Fruit fly (Drosophila melanogaster) whole organism, embryonic: ENCODE data around the gene Sec24CD.

Source experiments
- BEAF-32 ChIP-seq: fragments of 200-800 bp; sonication (Bioruptor generic); optimal IDR thresholded peaks from 3 replicates; lab custom pipeline; 2017; ENCODE audit warnings: missing biosample characterization, missing genetic modification characterization, mild to moderate bottlenecking, moderate library complexity, missing genetic modification reagents
- CG10147 ChIP-seq: fragments of 200-800 bp; sonication (Bioruptor generic); optimal IDR thresholded peaks from 2 replicates; lab custom pipeline; 2019; ENCODE audit warnings: missing biosample characterization, mild to moderate bottlenecking, missing genetic modification characterization, moderate library complexity
- CG11398 ChIP-seq: fragments of 200-800 bp; sonication (Bioruptor generic); optimal IDR thresholded peaks from 2 replicates; lab custom pipeline; 2016; ENCODE audit warnings: missing biosample characterization, missing genetic modification characterization
- CG11560 ChIP-seq: fragments of 200-800 bp; sonication (Bioruptor generic); IDR thresholded peaks from 3 replicates; pipeline ENCODE4 v1.3.6; 2022; ENCODE audit warnings: missing biosample characterization, missing genetic modification characterization
- CG12236 ChIP-seq: fragments of 200-800 bp; sonication (Bioruptor generic); optimal IDR thresholded peaks from 2 replicates; lab custom pipeline; 2016; ENCODE audit warnings: missing biosample characterization, missing genetic modification characterization
- CG1233 ChIP-seq: fragments of 200-800 bp; sonication (Bioruptor generic); optimal IDR thresholded peaks from 4 replicates; lab custom pipeline; 2018; ENCODE audit warnings: missing biosample characterization, mild to moderate bottlenecking, missing genetic modification characterization
- CG15479 ChIP-seq: fragments of 200-800 bp; sonication (Bioruptor generic); optimal IDR thresholded peaks from 3 replicates; lab custom pipeline; 2019; ENCODE audit warnings: missing biosample characterization, mild to moderate bottlenecking, missing genetic modification characterization, moderate library complexity
- CG17612 ChIP-seq: fragments of 200-800 bp; sonication (Bioruptor generic); IDR thresholded peaks from 2 replicates; pipeline ENCODE4 v1.3.6; 2022; ENCODE audit warnings: missing biosample characterization, missing genetic modification characterization
- CG1792 ChIP-seq: fragments of 200-800 bp; sonication (Bioruptor generic); optimal IDR thresholded peaks from 2 replicates; lab custom pipeline; 2016; ENCODE audit warnings: missing biosample characterization, missing genetic modification characterization
- CG2116 ChIP-seq: fragments of 200-800 bp; sonication (Bioruptor generic); optimal IDR thresholded peaks from 3 replicates; lab custom pipeline; 2018; ENCODE audit warnings: missing biosample characterization, mild to moderate bottlenecking, missing genetic modification characterization
- CG31224 ChIP-seq: fragments of 200-800 bp; sonication (Bioruptor generic); IDR thresholded peaks from 2 replicates; pipeline ENCODE4 v1.3.6; 2022; ENCODE audit warnings: missing biosample characterization, missing genetic modification characterization
- CG32532 ChIP-seq: fragments of 200-800 bp; sonication (Bioruptor generic); IDR thresholded peaks from 2 replicates; pipeline ENCODE4 v1.3.6; 2022; ENCODE audit warnings: missing biosample characterization, missing genetic modification characterization
- CG32772 ChIP-seq: fragments of 200-800 bp; sonication (Bioruptor generic); IDR thresholded peaks from 2 replicates; pipeline ENCODE4 v1.3.6; 2022; ENCODE audit warnings: missing biosample characterization, missing genetic modification characterization
- CG4328 ChIP-seq: fragments of 200-800 bp; sonication (Bioruptor generic); optimal IDR thresholded peaks from 3 replicates; lab custom pipeline; 2017; ENCODE audit warnings: missing biosample characterization, missing genetic modification reagents, missing genetic modification characterization
- CG4424 ChIP-seq: fragments of 200-800 bp; sonication (Bioruptor generic); optimal IDR thresholded peaks from 3 replicates; lab custom pipeline; 2016; ENCODE audit warnings: missing biosample characterization, missing genetic modification characterization
- CG4707 ChIP-seq: fragments of 200-800 bp; sonication (Bioruptor generic); optimal IDR thresholded peaks from 2 replicates; lab custom pipeline; 2018; ENCODE audit warnings: missing biosample characterization, mild to moderate bottlenecking, missing genetic modification characterization, moderate library complexity
- CG5953 ChIP-seq: fragments of 200-800 bp; sonication (Bioruptor generic); IDR thresholded peaks from 2 replicates; pipeline ENCODE4 v1.3.6; 2022; ENCODE audit warnings: missing biosample characterization, missing genetic modification characterization
- CG6683 ChIP-seq: fragments of 200-800 bp; sonication (Bioruptor generic); optimal IDR thresholded peaks from 2 replicates; lab custom pipeline; 2017; ENCODE audit warnings: missing biosample characterization, mild to moderate bottlenecking, missing genetic modification characterization, missing genetic modification reagents
- CG7928 ChIP-seq: fragments of 200-800 bp; sonication (Bioruptor generic); optimal IDR thresholded peaks from 2 replicates; lab custom pipeline; 2017; ENCODE audit warnings: missing biosample characterization, mild to moderate bottlenecking, missing genetic modification characterization
- CG8089 ChIP-seq: fragments of 200-800 bp; sonication (Bioruptor generic); optimal IDR thresholded peaks from 3 replicates; lab custom pipeline; 2016; ENCODE audit warnings: missing biosample characterization, missing genetic modification characterization
- CG8290 ChIP-seq, 3 experiments: fragments of 200-800 bp; sonication (Bioruptor generic); optimal IDR thresholded peaks; 2 replicates each; lab custom pipeline; 2016 to 2019; ENCODE audit warnings: missing biosample characterization in 3 of 3, missing genetic modification characterization in 3 of 3, mild to moderate bottlenecking in 2 of 3, moderate library complexity in 1 of 3
- CG8944 ChIP-seq: fragments of 200-800 bp; sonication (Bioruptor generic); optimal IDR thresholded peaks from 3 replicates; lab custom pipeline; 2016; ENCODE audit warnings: missing biosample characterization, missing genetic modification characterization
- Camta ChIP-seq: fragments of 200-800 bp; sonication (Bioruptor generic); optimal IDR thresholded peaks from 2 replicates; lab custom pipeline; 2016; ENCODE audit warnings: missing biosample characterization, missing genetic modification characterization
- CkIIα-i1 ChIP-seq: fragments of 200-800 bp; sonication (Bioruptor generic); IDR thresholded peaks from 2 replicates; pipeline ENCODE4 v1.3.6; 2022; ENCODE audit warnings: missing biosample characterization, missing genetic modification characterization
- Meics ChIP-seq: fragments of 200-800 bp; sonication (Bioruptor generic); optimal IDR thresholded peaks from 2 replicates; lab custom pipeline; 2017; ENCODE audit warnings: missing biosample characterization, mild to moderate bottlenecking, missing genetic modification characterization
- Spps ChIP-seq: fragments of 200-800 bp; sonication (Bioruptor generic); optimal IDR thresholded peaks from 2 replicates; lab custom pipeline; 2018; ENCODE audit warnings: missing biosample characterization, mild to moderate bottlenecking, missing genetic modification characterization
- ab ChIP-seq: fragments of 200-800 bp; sonication (Bioruptor generic); optimal IDR thresholded peaks from 2 replicates; lab custom pipeline; 2016; ENCODE audit warnings: missing biosample characterization, missing genetic modification characterization
- ara ChIP-seq: fragments of 200-800 bp; sonication (Bioruptor generic); IDR thresholded peaks from 2 replicates; pipeline ENCODE4 v1.3.6; 2022; ENCODE audit warnings: missing biosample characterization, missing genetic modification characterization
- chm ChIP-seq: fragments of 200-800 bp; sonication (Bioruptor generic); IDR thresholded peaks from 2 replicates; pipeline ENCODE4 v1.3.6; 2022; ENCODE audit warnings: missing biosample characterization, missing genetic modification characterization
- croc ChIP-seq: fragments of 200-800 bp; sonication (Bioruptor generic); conservative IDR thresholded peaks from 3 replicates; pipeline ENCODE4 v1.3.6; 2022; ENCODE audit warnings: missing biosample characterization, missing genetic modification characterization
- da ChIP-seq: fragments of 200-800 bp; sonication (Bioruptor generic); optimal IDR thresholded peaks from 2 replicates; lab custom pipeline; 2016; ENCODE audit warnings: missing biosample characterization, missing genetic modification characterization
- dan ChIP-seq: fragments of 200-800 bp; sonication (Bioruptor generic); IDR thresholded peaks from 2 replicates; pipeline ENCODE4 v1.3.6; 2022; ENCODE audit warnings: missing biosample characterization, missing genetic modification characterization
- dati ChIP-seq: fragments of 200-800 bp; sonication (Bioruptor generic); IDR thresholded peaks from 2 replicates; pipeline ENCODE4 v1.3.6; 2022; ENCODE audit warnings: missing biosample characterization, missing genetic modification characterization
- en ChIP-seq: fragments of 200-800 bp; sonication (Bioruptor generic); optimal IDR thresholded peaks from 2 replicates; lab custom pipeline; 2016; ENCODE audit warnings: missing biosample characterization, missing genetic modification characterization
- fd102C ChIP-seq: fragments of 200-800 bp; sonication (Bioruptor generic); optimal IDR thresholded peaks from 2 replicates; lab custom pipeline; 2018; ENCODE audit warnings: missing biosample characterization, mild to moderate bottlenecking, missing genetic modification characterization, moderate library complexity
- gsb-n ChIP-seq: fragments of 200-800 bp; sonication (Bioruptor generic); optimal IDR thresholded peaks from 3 replicates; lab custom pipeline; 2018; ENCODE audit warnings: missing biosample characterization, mild to moderate bottlenecking, missing genetic modification characterization
- inv ChIP-seq: fragments of 200-800 bp; sonication (Bioruptor generic); IDR thresholded peaks from 2 replicates; pipeline ENCODE4 v1.3.6; 2022; ENCODE audit warnings: missing biosample characterization, missing genetic modification characterization; ENCODE audit not compliant: partially characterized antibody
- jigr1 ChIP-seq: fragments of 200-800 bp; sonication (Bioruptor generic); IDR thresholded peaks from 3 replicates; pipeline ENCODE4 v1.3.6; 2022; ENCODE audit warnings: missing biosample characterization, missing genetic modification characterization
- jing ChIP-seq: fragments of 200-800 bp; sonication (Bioruptor generic); optimal IDR thresholded peaks from 2 replicates; lab custom pipeline; 2018; ENCODE audit warnings: missing biosample characterization, mild to moderate bottlenecking, missing genetic modification characterization
- ken ChIP-seq: fragments of 200-800 bp; sonication (Bioruptor generic); IDR thresholded peaks from 3 replicates; pipeline ENCODE4 v1.3.6; 2022; ENCODE audit warnings: missing biosample characterization, missing genetic modification characterization
- nom ChIP-seq: fragments of 200-800 bp; sonication (Bioruptor generic); optimal IDR thresholded peaks from 2 replicates; lab custom pipeline; 2017; ENCODE audit warnings: missing biosample characterization, missing genetic modification characterization, mild to moderate bottlenecking, moderate library complexity, missing genetic modification reagents
- otp ChIP-seq: fragments of 200-800 bp; sonication (Bioruptor generic); IDR thresholded peaks from 3 replicates; pipeline ENCODE4, ENCODE4 v1.3.6; 2022; ENCODE audit warnings: missing biosample characterization, missing genetic modification characterization
- pan ChIP-seq, 4 experiments: fragments of >200 bp in 3 of 4; fragments of 200-800 bp in 1 of 4; sonication (Bioruptor generic) in 1 of 4; optimal IDR thresholded peaks in 3 of 4; IDR thresholded peaks in 1 of 4; 2 replicates each; pipeline versions ENCODE4 v1.3.6 to Lab custom; 2017 to 2022; ENCODE audit warnings: missing biosample characterization in 2 of 4, missing genetic modification characterization in 2 of 4, mixed read lengths in 1 of 4
- shn ChIP-seq: fragments of 200-800 bp; sonication (Bioruptor generic); optimal IDR thresholded peaks from 3 replicates; lab custom pipeline; 2016; ENCODE audit warnings: missing biosample characterization, missing genetic modification characterization
- slou ChIP-seq: fragments of 200-800 bp; sonication (Bioruptor generic); optimal IDR thresholded peaks from 3 replicates; lab custom pipeline; 2016; ENCODE audit warnings: missing biosample characterization, missing genetic modification characterization
- so ChIP-seq: fragments of 200-800 bp; sonication (Bioruptor generic); IDR thresholded peaks from 3 replicates; pipeline ENCODE4 v1.3.6; 2022; ENCODE audit warnings: missing biosample characterization, missing genetic modification characterization
- stc ChIP-seq: fragments of 200-800 bp; sonication (Bioruptor generic); IDR thresholded peaks from 2 replicates; pipeline ENCODE4 v1.3.6; 2022; ENCODE audit warnings: missing biosample characterization, missing genetic modification characterization
- wor ChIP-seq: fragments of 200-800 bp; sonication (Bioruptor generic); IDR thresholded peaks from 2 replicates; pipeline ENCODE4 v1.3.6; 2022; ENCODE audit warnings: missing biosample characterization, missing genetic modification characterization

Gene Sec24CD

dm6 chr2L:2226259-2227121 lies 10.2 kb downstream of the Sec24CD start, which contains the start of the genes CG15387 and sau (continued):
- peak; percentile 54 for TF ChIP-seq CG7928 (GFP tag; lab: Kevin White, UChicago)
- no peak for TF ChIP-seq dan (GFP tag; lab: Robert Waterston, UW)
- peak; percentile 78 for TF ChIP-seq CG12236 (GFP tag; lab: Kevin White, UChicago)
- TF ChIP-seq CG32772 (GFP tag; lab: Robert Waterston, UW) = peak; percentile 75
- peak; percentile 79 for TF ChIP-seq CG31224 (GFP tag; lab: Robert Waterston, UW)
- peak; percentile 86 for TF ChIP-seq ken (GFP tag; lab: Robert Waterston, UW)
- peak; percentile 52 for TF ChIP-seq CG4707 (GFP tag; lab: Kevin White, UChicago)
- TF ChIP-seq ara (GFP tag; lab: Robert Waterston, UW) = peak; percentile 82
- no peak for TF ChIP-seq CkIIα-i1 (GFP tag; lab: Robert Waterston, UW)
- TF ChIP-seq jigr1 (GFP tag; lab: Robert Waterston, UW) = no peak
- no peak for TF ChIP-seq ab (GFP tag; lab: Kevin White, UChicago)
- peak; percentile 88 for TF ChIP-seq CG4328 (GFP tag; lab: Kevin White, UChicago)
- TF ChIP-seq Meics (GFP tag; lab: Kevin White, UChicago) = peak; percentile 86
- TF ChIP-seq CG11398 (GFP tag; lab: Kevin White, UChicago) = peak; percentile 51
- TF ChIP-seq CG2116 = peak; percentile 90
- TF ChIP-seq inv (GFP tag; lab: Robert Waterston, UW) = peak; percentile 90
- TF ChIP-seq CG10147 (GFP tag; lab: Kevin White, UChicago) = peak; percentile 84
- peak; percentile 90 for TF ChIP-seq Camta (GFP tag; lab: Kevin White, UChicago)
- peak; percentile 90 for TF ChIP-seq CG4424 (GFP tag; lab: Kevin White, UChicago)
- peak; percentile 65 for TF ChIP-seq croc (GFP tag; lab: Robert Waterston, UW)
- TF ChIP-seq en (GFP tag; lab: Kevin White, UChicago) = peak; percentile 77
- peak; percentile 93 for TF ChIP-seq CG8944 (GFP tag; lab: Kevin White, UChicago)
- TF ChIP-seq CG32532 (GFP tag; lab: Robert Waterston, UW) = peak; percentile 87
- TF ChIP-seq CG5953 (GFP tag; lab: Robert Waterston, UW) = peak; percentile 79
- TF ChIP-seq pan (optimal IDR thresholded peaks at IDR 0.05; lab: Kevin White, UChicago) = no peak
- TF ChIP-seq pan (GFP tag; optimal IDR thresholded peaks at IDR 0.05 in 1 of 2, IDR thresholded peaks at IDR 0.05 in 1 of 2) = peak in 1 of 2 experiments; percentile 87
- TF ChIP-seq so (GFP tag; lab: Robert Waterston, UW) = peak; percentile 82
- TF ChIP-seq da = peak; percentile 65
- TF ChIP-seq CG1233 (GFP tag; lab: Kevin White, UChicago) = peak; percentile 82
- peak; percentile 9 for TF ChIP-seq jing (GFP tag; lab: Kevin White, UChicago)
- TF ChIP-seq BEAF-32 (GFP tag; lab: Kevin White, UChicago) = peak; percentile 95
- 0 out of 2 replicates have a peak, but pooled peaks have one; percentile 35 for TF ChIP-seq CG17612
- 0 out of 2 replicates have a peak, but pooled peaks have one; percentile 29 for TF ChIP-seq dati (GFP tag; lab: Robert Waterston, UW)
- peak; percentile 78 for TF ChIP-seq otp (GFP tag; lab: Robert Waterston, UW)
- peak; percentile 92 for TF ChIP-seq CG8290 (GFP tag; optimal IDR thresholded peaks at IDR 0.05; lab: Kevin White, UChicago)
- peak; percentile 70 to 88 for TF ChIP-seq CG8290 (tag; optimal IDR thresholded peaks at IDR 0.05; lab: Kevin White, UChicago)
- TF ChIP-seq Spps (tag; lab: Kevin White, UChicago) = peak; percentile 78
- TF ChIP-seq CG8089 (GFP tag; lab: Kevin White, UChicago) = peak; percentile 83
- peak; percentile 82 for TF ChIP-seq stc
- TF ChIP-seq chm (GFP tag; lab: Robert Waterston, UW) = peak; percentile 82
- TF ChIP-seq CG6683 (GFP tag; lab: Kevin White, UChicago) = peak; percentile 58
- peak; percentile 88 for TF ChIP-seq slou (GFP tag; lab: Kevin White, UChicago)
- TF ChIP-seq shn (GFP tag; lab: Kevin White, UChicago) = peak; percentile 93
- peak; percentile 81 for TF ChIP-seq gsb-n
- TF ChIP-seq CG1792 (GFP tag; lab: Kevin White, UChicago) = peak; percentile 77
- TF ChIP-seq CG11560 (tag; lab: Robert Waterston, UW) = peak; percentile 49; the same call in 2 of the 3 replicates
- TF ChIP-seq nom (GFP tag; lab: Kevin White, UChicago) = peak; percentile 38
- TF ChIP-seq fd102C (GFP tag; lab: Kevin White, UChicago) = no peak
- peak; percentile 16 for TF ChIP-seq CG15479 (GFP tag; lab: Kevin White, UChicago)
- peak; percentile 64 for TF ChIP-seq wor (GFP tag; lab: Robert Waterston, UW)
